Worm (Caenorhabditis elegans): ENCODE data around the gene F18E9.4.
A peak's percentile ranks its signal among the peaks of the same experiment; 100 is the strongest.

Gene F18E9.4

ce11 chrX:8551687-8552327 lies 28.5 kb upstream of the F18E9.4 start, which contains the start of gene dhhc-14:
TSS of gene dhhc-14 (plus strand) at chrX:8552277.
- TF ChIP-seq unc-39 (tag; optimal IDR thresholded peaks at IDR 0.05) (no peak), nhr-77 (tag; optimal IDR thresholded peaks at IDR 0.05) (no peak), nhr-43 (tag; optimal IDR thresholded peaks at IDR 0.05; ENCODE audit: poor library complexity, severe bottlenecking) (no peak), mdl-1 (tag; optimal IDR thresholded peaks at IDR 0.05) (peak; percentile 13), nhr-237 (tag; optimal IDR thresholded peaks at IDR 0.05) (no peak), elt-2 (tag; optimal IDR thresholded peaks at IDR 0.05) (no peak), lin-39 (tag; optimal IDR thresholded peaks at IDR 0.05) (peak; percentile 80), nhr-23 (tag; optimal IDR thresholded peaks at IDR 0.05) (peak; percentile 3), hmg-11 (tag; optimal IDR thresholded peaks at IDR 0.05) (peak; percentile 57), nfya-1 (tag; optimal IDR thresholded peaks at IDR 0.05; ENCODE audit: insufficient read depth) (peak; percentile 71), skn-1 (tag; optimal IDR thresholded peaks at IDR 0.05) (peak; percentile 23), nhr-25 (tag; optimal IDR thresholded peaks at IDR 0.05) (no peak), R02D3.7 (tag; optimal IDR thresholded peaks at IDR 0.05) (no peak), pha-4 (tag; optimal IDR thresholded peaks at IDR 0.05) (peak; percentile 45), lin-15B (tag; optimal IDR thresholded peaks at IDR 0.05) (peak; percentile 76)

- TF ChIP-seq elt-1 (tag; optimal IDR thresholded peaks at IDR 0.05) (peak; percentile 83), nhr-25 (tag; optimal IDR thresholded peaks at IDR 0.05) (peak; percentile 52), nhr-12 (tag; optimal IDR thresholded peaks at IDR 0.05) (no peak)
Observed at ce11 chrX:8554029-8554428, 26.3 kb upstream of the F18E9.4 start.

ce11 chrX:8556614-8557196 lies 23.6 kb upstream of the F18E9.4 start, which contains the start of gene utx-1:
TSS of gene utx-1 (plus strand) at chrX:8557146.
- no peak for TF ChIP-seq ztf-11 (tag; optimal IDR thresholded peaks at IDR 0.05)
- TF ChIP-seq ama-1 (optimal IDR thresholded peaks at IDR 0.05) = no peak
- TF ChIP-seq mdl-1 (tag; optimal IDR thresholded peaks at IDR 0.05) = no peak
- TF ChIP-seq ZK546.5 (tag; optimal IDR thresholded peaks at IDR 0.05) = no peak
- TF ChIP-seq elt-2 (tag; optimal IDR thresholded peaks at IDR 0.05) = no peak
- peak; percentile 68 for TF ChIP-seq lin-39 (tag; optimal IDR thresholded peaks at IDR 0.05)
- TF ChIP-seq ceh-28 (tag; optimal IDR thresholded peaks at IDR 0.05) = no peak
- peak; percentile 26 for TF ChIP-seq nhr-25 (tag; optimal IDR thresholded peaks at IDR 0.05)
- TF ChIP-seq ceh-16 (tag; optimal IDR thresholded peaks at IDR 0.05) = no peak
- TF ChIP-seq pha-4 (tag; optimal IDR thresholded peaks at IDR 0.05) = peak; percentile 1
- TF ChIP-seq nfya-1 (tag; optimal IDR thresholded peaks at IDR 0.05; ENCODE audit: insufficient read depth) = peak; percentile 64
- TF ChIP-seq sea-2 (GFP tag; optimal IDR thresholded peaks at IDR 0.05) = peak; percentile 12
- no peak for TF ChIP-seq nhr-23 (tag; optimal IDR thresholded peaks at IDR 0.05)
- no peak for TF ChIP-seq mml-1 (tag; optimal IDR thresholded peaks at IDR 0.05)
- no peak for TF ChIP-seq fkh-10 (GFP tag; optimal IDR thresholded peaks at IDR 0.05)
- no peak for TF ChIP-seq nhr-77 (tag; optimal IDR thresholded peaks at IDR 0.05)
- TF ChIP-seq snpc-4 (tag; optimal IDR thresholded peaks at IDR 0.05) = no peak
- no peak for TF ChIP-seq nhr-67 (tag; optimal IDR thresholded peaks at IDR 0.05)
- TF ChIP-seq nhr-11 (tag; optimal IDR thresholded peaks at IDR 0.05) = no peak

DNA sequence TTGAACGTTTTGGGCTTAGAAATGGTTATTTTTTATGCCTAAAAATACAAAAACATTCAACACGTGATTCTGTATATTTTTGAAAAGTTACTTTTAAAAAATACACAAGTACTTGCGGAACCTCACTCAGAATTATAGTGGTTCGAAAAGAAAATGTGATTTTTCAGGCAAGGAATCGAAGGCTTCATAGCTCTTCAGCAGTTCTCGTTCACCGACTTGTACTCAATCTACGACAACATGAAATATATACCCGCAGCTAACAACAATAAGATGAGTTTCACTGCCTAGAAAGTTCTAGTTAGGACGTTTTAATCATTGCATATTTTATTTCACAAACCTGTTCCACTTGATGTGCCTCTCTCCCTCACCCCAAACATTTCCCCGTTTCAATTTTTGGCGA lies 17.7 kb upstream of the F18E9.4 start:
- TF ChIP-seq ceh-82 (tag; optimal IDR thresholded peaks at IDR 0.05) (no peak), skn-1 (tag; optimal IDR thresholded peaks at IDR 0.05) (no peak), zag-1 (tag; optimal IDR thresholded peaks at IDR 0.05) (no peak), egl-5 (tag; optimal IDR thresholded peaks at IDR 0.05) (no peak), unc-62 (GFP tag; optimal IDR thresholded peaks at IDR 0.05) (no peak), hmg-11 (tag; optimal IDR thresholded peaks at IDR 0.05) (no peak), ZK546.5 (tag; optimal IDR thresholded peaks at IDR 0.05) (no peak), nhr-12 (tag; optimal IDR thresholded peaks at IDR 0.05) (no peak), daf-12 (tag; optimal IDR thresholded peaks at IDR 0.05) (no peak), egl-27 (tag; optimal IDR thresholded peaks at IDR 0.05) (no peak), tbx-2 (tag; optimal IDR thresholded peaks at IDR 0.05) (no peak), nhr-23 (tag; optimal IDR thresholded peaks at IDR 0.05) (no peak), nhr-67 (tag; optimal IDR thresholded peaks at IDR 0.05) (no peak), eor-1 (tag; optimal IDR thresholded peaks at IDR 0.05) (no peak), ztf-4 (tag; optimal IDR thresholded peaks at IDR 0.05) (no peak), mml-1 (tag; optimal IDR thresholded peaks at IDR 0.05) (no peak), fkh-10 (GFP tag; optimal IDR thresholded peaks at IDR 0.05) (no peak)
